Fruit fly (Drosophila melanogaster) Kc167 (cell line): ENCODE measurements around the gene CG14857.

Source experiments
- Myc ChIP-seq: fragments of >200 bp; optimal IDR thresholded peaks from 2 replicates; lab custom pipeline; 2017; ENCODE audit warnings: missing external identifiers
- Sin3A ChIP-seq: fragments of >200 bp; optimal IDR thresholded peaks from 2 replicates; lab custom pipeline; 2018; ENCODE audit warnings: missing external identifiers
- h ChIP-seq: fragments of >200 bp; optimal IDR thresholded peaks from 3 replicates; lab custom pipeline; 2018; ENCODE audit warnings: missing external identifiers
- insv ChIP-seq: fragments of >200 bp; optimal IDR thresholded peaks from 3 replicates; lab custom pipeline; 2018; ENCODE audit warnings: missing external identifiers
- psq ChIP-seq: fragments of >200 bp; optimal IDR thresholded peaks from 2 replicates; lab custom pipeline; 2017; ENCODE audit warnings: missing external identifiers
- ttk ChIP-seq: sonication (Bioruptor generic); optimal IDR thresholded peaks from 2 replicates; lab custom pipeline; 2017; ENCODE audit warnings: missing external identifiers

DNA sequence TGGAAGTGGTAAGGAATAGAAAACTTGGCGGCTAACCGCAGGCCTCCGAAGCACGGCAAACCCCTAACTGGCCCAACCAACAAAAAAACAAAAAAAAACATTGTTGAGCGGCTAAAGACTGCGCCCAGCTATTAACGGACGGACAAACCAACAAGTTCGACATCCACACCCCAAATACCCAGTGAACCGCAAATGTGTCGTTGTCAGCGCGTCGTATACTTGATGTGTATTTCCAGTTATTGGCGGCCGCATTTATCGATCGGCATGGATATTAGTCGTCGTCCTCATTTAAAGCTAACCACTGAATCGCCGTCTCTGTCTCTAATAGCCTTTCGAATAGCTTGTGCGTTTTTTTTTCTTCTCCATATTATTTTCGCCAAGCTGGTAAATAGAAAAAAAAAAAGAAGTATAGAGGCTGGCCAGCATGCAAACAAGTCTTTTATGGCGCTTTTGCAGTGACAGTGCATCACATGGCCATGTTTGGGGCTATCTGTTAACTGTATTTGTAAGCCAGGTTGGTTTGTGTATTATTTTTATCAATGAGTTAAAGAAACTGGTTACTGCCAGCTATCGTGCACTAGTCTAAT lies 35.0 kb upstream of the CG14857 start:
- TF ChIP-seq Sin3A = no peak
- no peak for TF ChIP-seq Myc (lab: Kevin White, UChicago)
- TF ChIP-seq psq = no peak
- TF ChIP-seq h = no peak
- no peak for TF ChIP-seq ttk (lab: Kevin White, UChicago)
- no peak for TF ChIP-seq insv
